Fruit fly (Drosophila melanogaster): ENCODE measurements around the gene ATPsynE.

DNA sequence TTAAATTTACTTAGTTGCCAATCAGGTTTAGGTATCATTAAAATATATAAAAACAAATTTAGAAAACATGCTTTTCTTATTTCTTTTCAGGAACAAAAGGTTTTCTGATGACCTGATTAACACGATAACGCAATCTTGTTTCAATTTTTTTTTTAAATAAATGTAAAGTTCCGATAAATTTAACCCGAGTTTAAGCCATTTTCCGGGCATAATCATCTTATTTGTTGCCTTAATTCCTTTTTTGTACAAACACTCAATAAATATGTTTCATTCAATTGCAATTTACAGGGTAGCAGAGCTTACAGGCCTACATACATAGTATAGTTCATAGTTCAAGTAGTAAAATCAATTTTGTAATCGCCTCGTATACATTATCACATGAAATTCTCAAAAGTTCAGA, 2.8 kb downstream of the ATPsynE start:
- TF ChIP-seq CTCF (optimal IDR thresholded peaks at IDR 0.05) (no peak), CG8478 (optimal IDR thresholded peaks at IDR 0.05) (no peak)

All from S2 (cell line).